Worm (Caenorhabditis elegans) whole organism, L4/young adult: ENCODE data around the gene F54B11.4.

ENCODE experiments used
- W03F9.2 ChIP-seq: fragments of 150-350 bp; optimal IDR thresholded peaks from 2 replicates; lab custom pipeline; 2014; ENCODE audit warnings: missing biosample characterization, missing genetic modification characterization
- dao-5 ChIP-seq: sonication (generic microtip); optimal IDR thresholded peaks from 2 replicates; lab custom pipeline; 2016; ENCODE audit warnings: missing genotype, missing genetic modification characterization, moderate library complexity, missing compliant biosample characterization
- him-1 ChIP-seq: sonication (generic microtip); optimal IDR thresholded peaks from 2 replicates; lab custom pipeline; 2016; ENCODE audit warnings: missing genotype, missing genetic modification reagents, missing genetic modification characterization, missing compliant biosample characterization

ce11 chrX:13566436-13566835, 26.0 kb upstream of the F54B11.4 start, which contains the start of gene R01E6.2:
- TF ChIP-seq W03F9.2 (tag; lab: Kevin White, UChicago) (no peak), him-1 (tag; lab: Kevin White, UChicago) (no peak), dao-5 (tag; lab: Kevin White, UChicago) (no peak)
